Worm (Caenorhabditis elegans) whole organism, midembryonic: ENCODE data around the gene irld-30.

Experiments
- T22C8.4 ChIP-seq: fragments of 200-800 bp; sonication (Bioruptor generic); IDR thresholded peaks from 2 replicates; pipeline ENCODE4 v1.3.6; 2022; ENCODE audit warnings: missing genetic modification characterization, missing compliant biosample characterization
- cog-1 ChIP-seq: sonication (generic microtip); optimal IDR thresholded peaks from 2 replicates; lab custom pipeline; 2016; ENCODE audit warnings: missing genetic modification characterization, missing compliant biosample characterization
- flt-1 ChIP-seq: fragments of 200-800 bp; sonication (Bioruptor generic); IDR thresholded peaks from 2 replicates; pipeline ENCODE4 v1.3.6; 2022; ENCODE audit warnings: missing genetic modification characterization, missing compliant biosample characterization
- ref-1 ChIP-seq: fragments of 200-800 bp; sonication (Bioruptor generic); conservative IDR thresholded peaks from 2 replicates; pipeline ENCODE4 v1.3.6; 2022; ENCODE audit warnings: missing genetic modification reagents, missing genetic modification characterization, missing compliant biosample characterization
- tab-1 ChIP-seq: fragments of 200-800 bp; sonication (Bioruptor generic); IDR thresholded peaks from 2 replicates; pipeline ENCODE4 v1.3.6; 2022; ENCODE audit warnings: missing genetic modification characterization, missing compliant biosample characterization
- ztf-29 ChIP-seq: fragments of 200-800 bp; sonication (Bioruptor generic); IDR thresholded peaks from 2 replicates; pipeline ENCODE4 v1.3.6; 2022; ENCODE audit warnings: missing genetic modification reagents, missing genetic modification characterization, missing compliant biosample characterization

- TF ChIP-seq tab-1 (GFP tag; lab: Robert Waterston, UW) = no peak
- TF ChIP-seq flt-1 (GFP tag; lab: Robert Waterston, UW) = no peak
- TF ChIP-seq T22C8.4 (GFP tag; lab: Robert Waterston, UW) = no peak
- TF ChIP-seq ztf-29 = no peak
- TF ChIP-seq ref-1 (GFP tag; lab: Robert Waterston, UW) = no peak
- no peak for TF ChIP-seq cog-1
These were observed 2.6 kb downstream of the irld-30 start, which contains the start of gene irld-29 for ce11 chrV:2338538-2338937.
